Worm (Caenorhabditis elegans) whole organism, early embryonic: ENCODE data around the gene T14G12.6.

Experiments used
- ama-1 ChIP-seq: fragments of 150-350 bp; optimal IDR thresholded peaks from 2 replicates; lab custom pipeline; 2014
- flt-1 ChIP-seq: fragments of 200-800 bp; sonication (Bioruptor generic); IDR thresholded peaks from 2 replicates; pipeline ENCODE4 v1.3.6; 2022; ENCODE audit warnings: missing genetic modification characterization, missing compliant biosample characterization

DNA sequence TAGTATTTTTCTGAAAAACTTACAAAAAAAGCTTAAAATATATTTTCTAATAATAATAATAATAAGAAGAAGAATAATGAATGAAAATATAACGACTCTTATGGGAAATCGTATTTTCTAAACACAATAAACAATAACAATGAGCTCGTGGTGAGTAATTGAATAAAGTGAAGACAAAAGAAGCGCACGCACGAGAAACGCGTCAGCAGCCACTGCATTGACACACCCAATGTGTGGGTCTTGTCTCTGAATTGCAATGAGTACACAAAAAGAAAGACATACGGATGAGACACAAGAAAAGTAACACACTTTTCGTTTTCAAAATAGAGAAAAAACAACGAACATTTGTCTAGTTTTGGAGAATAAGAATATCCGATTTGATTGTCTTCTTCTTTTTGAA, 44.1 kb upstream of the T14G12.6 start, which contains the start of gene F35A5.8:
- TF ChIP-seq flt-1 (GFP tag; lab: Robert Waterston, UW) (no peak), ama-1 (lab: Kevin White, UChicago) (no peak)
